Fruit fly (Drosophila melanogaster): ENCODE measurements around the gene Xport-A.

The Xport-A gene

dm6 chr3R:19880431-19880939, 34.7 kb downstream of the Xport-A start (continued):
- peak; percentile 24; the same call in 1 of the 2 replicates for TF ChIP-seq CG14014 (GFP tag; IDR thresholded peaks at IDR 0.05)
- TF ChIP-seq CG6765 (GFP tag; optimal IDR thresholded peaks at IDR 0.05): peak; percentile 66
- no peak for TF ChIP-seq CG11456 (GFP tag; IDR thresholded peaks at IDR 0.05)
- peak; percentile 56 for TF ChIP-seq phol (tag; optimal IDR thresholded peaks at IDR 0.05)
- TF ChIP-seq so (GFP tag; IDR thresholded peaks at IDR 0.05): 0 out of 3 replicates have a peak, but pooled peaks have one; percentile 37
- no peak for TF ChIP-seq CG15696 (tag; optimal IDR thresholded peaks at IDR 0.05)
- TF ChIP-seq fru (optimal IDR thresholded peaks at IDR 0.05): no peak
- TF ChIP-seq pb (GFP tag; optimal IDR thresholded peaks at IDR 0.05): no peak
- no peak for TF ChIP-seq knrl (GFP tag; IDR thresholded peaks at IDR 0.05; ENCODE audit: partially characterized antibody)
- no peak for TF ChIP-seq CG13894 (tag; optimal IDR thresholded peaks at IDR 0.05)
- peak; percentile 46 for TF ChIP-seq mirr (GFP tag; optimal IDR thresholded peaks at IDR 0.05)
- peak; percentile 1 for TF ChIP-seq CG17802 (tag; optimal IDR thresholded peaks at IDR 0.05)
- no peak for TF ChIP-seq schlank (tag; optimal IDR thresholded peaks at IDR 0.05)
- TF ChIP-seq CG6654 (GFP tag; optimal IDR thresholded peaks at IDR 0.05): peak; percentile 13
- TF ChIP-seq zfh2 (GFP tag; optimal IDR thresholded peaks at IDR 0.05): no peak
- no peak for TF ChIP-seq NC2β (GFP tag; optimal IDR thresholded peaks at IDR 0.05)
- TF ChIP-seq CG1832 (GFP tag; optimal IDR thresholded peaks at IDR 0.05): no peak
- no peak for TF ChIP-seq Rx (GFP tag; IDR thresholded peaks at IDR 0.05)
- TF ChIP-seq CG10321 (GFP tag; IDR thresholded peaks at IDR 0.05): no peak
- peak; percentile 88 for TF ChIP-seq Ets65A (GFP tag)
- peak; percentile 34 for TF ChIP-seq gcm (GFP tag; optimal IDR thresholded peaks at IDR 0.05)
- TF ChIP-seq bigmax (GFP tag; optimal IDR thresholded peaks at IDR 0.05): no peak
- TF ChIP-seq Hey (tag; optimal IDR thresholded peaks at IDR 0.05): peak; percentile 9
- no peak for TF ChIP-seq inv (GFP tag; IDR thresholded peaks at IDR 0.05; ENCODE audit: partially characterized antibody)
- no peak for TF ChIP-seq Gsc (GFP tag; IDR thresholded peaks at IDR 0.05)
- TF ChIP-seq nau (GFP tag; optimal IDR thresholded peaks at IDR 0.05): no peak
- no peak for TF ChIP-seq CG17328 (GFP tag; IDR thresholded peaks at IDR 0.05)
- TF ChIP-seq odd (GFP tag; optimal IDR thresholded peaks at IDR 0.05): peak; percentile 54
- TF ChIP-seq sna (GFP tag; IDR thresholded peaks at IDR 0.05; ENCODE audit: partially characterized antibody): no peak
- TF ChIP-seq chn (GFP tag; optimal IDR thresholded peaks at IDR 0.05): peak; percentile 9
- TF ChIP-seq grn (GFP tag; optimal IDR thresholded peaks at IDR 0.05): no peak
- TF ChIP-seq Bgb (GFP tag; IDR thresholded peaks at IDR 0.05; ENCODE audit: partially characterized antibody): no peak
- TF ChIP-seq wor (GFP tag; IDR thresholded peaks at IDR 0.05): no peak
- TF ChIP-seq CG18476 (GFP tag; optimal IDR thresholded peaks at IDR 0.05): no peak
- TF ChIP-seq sima (GFP tag; optimal IDR thresholded peaks at IDR 0.05): no peak
- no peak for TF ChIP-seq stwl (tag; optimal IDR thresholded peaks at IDR 0.05)
- TF ChIP-seq mam (GFP tag; optimal IDR thresholded peaks at IDR 0.05): peak; percentile 48
- peak; percentile 13 for TF ChIP-seq CG1602 (GFP tag; optimal IDR thresholded peaks at IDR 0.05)
- TF ChIP-seq CG32772 (GFP tag; IDR thresholded peaks at IDR 0.05): no peak
- TF ChIP-seq CG12299 (tag; optimal IDR thresholded peaks at IDR 0.05): peak; percentile 44
- TF ChIP-seq lbe (GFP tag; optimal IDR thresholded peaks at IDR 0.05): peak; percentile 47
- peak; percentile 51 for TF ChIP-seq CG4707 (GFP tag; optimal IDR thresholded peaks at IDR 0.05)
- TF ChIP-seq crp (GFP tag; optimal IDR thresholded peaks at IDR 0.05): peak in 1 of 2 experiments; percentile 15
- TF ChIP-seq CG10431 (GFP tag; optimal IDR thresholded peaks at IDR 0.05): peak; percentile 60
- TF ChIP-seq CG4424 (GFP tag; optimal IDR thresholded peaks at IDR 0.05): peak; percentile 21
- no peak; the same call in 1 of the 2 replicates for TF ChIP-seq chm (GFP tag; IDR thresholded peaks at IDR 0.05)
- peak; percentile 70 for TF ChIP-seq nerfin-1 (tag; optimal IDR thresholded peaks at IDR 0.05)
- no peak for TF ChIP-seq sim (GFP tag; IDR thresholded peaks at IDR 0.05)
- no peak for TF ChIP-seq CG17612 (GFP tag; IDR thresholded peaks at IDR 0.05)
- TF ChIP-seq CG13296 (GFP tag; optimal IDR thresholded peaks at IDR 0.05): peak; percentile 86
- TF ChIP-seq unc-4 (GFP tag; IDR thresholded peaks at IDR 0.05; ENCODE audit: partially characterized antibody): no peak

Data from whole organism, embryonic.